Worm (Caenorhabditis elegans): ENCODE measurements around the gene srh-279.

DNA sequence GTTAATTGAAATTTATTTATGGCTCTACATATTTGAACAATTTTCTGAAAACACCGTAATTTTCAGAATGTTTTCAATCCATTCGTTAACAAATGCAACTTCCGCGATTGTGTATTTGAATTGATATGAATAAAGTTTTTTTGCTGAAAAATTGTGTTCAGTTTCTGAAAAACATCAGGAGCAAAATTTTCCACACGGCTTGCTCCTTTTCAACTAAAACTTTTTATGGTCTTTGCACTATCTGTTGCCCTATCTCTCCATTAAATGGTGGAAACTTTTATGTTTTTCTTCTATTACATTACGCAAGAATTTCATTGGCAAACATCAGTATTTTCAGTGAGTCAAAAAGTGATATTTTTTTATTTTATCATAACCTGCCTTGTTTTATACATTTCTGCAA, 43.4 kb upstream of the srh-279 start, which contains the start of gene F10A3.4:
- TF ChIP-seq him-1 (tag; optimal IDR thresholded peaks at IDR 0.05): no peak
- TF ChIP-seq W03F9.2 (tag; optimal IDR thresholded peaks at IDR 0.05): no peak
